Fruit fly (Drosophila melanogaster) whole organism, embryonic: Measurements from ENCODE around the gene hll.

Experiments
- B-H2 ChIP-seq: fragments of 200-800 bp; sonication (Bioruptor generic); optimal IDR thresholded peaks from 2 replicates; lab custom pipeline; 2018; ENCODE audit warnings: missing biosample characterization, mild to moderate bottlenecking, missing genetic modification characterization
- CG11093 ChIP-seq: fragments of 200-800 bp; sonication (Bioruptor generic); IDR thresholded peaks from 3 replicates; pipeline ENCODE4 v1.3.6; 2022; ENCODE audit warnings: missing biosample characterization, missing genetic modification characterization
- CG12769 ChIP-seq: fragments of 200-800 bp; sonication (Bioruptor generic); optimal IDR thresholded peaks from 2 replicates; lab custom pipeline; 2019; ENCODE audit warnings: missing biosample characterization, mild to moderate bottlenecking, missing genetic modification characterization, moderate library complexity
- CG13123 ChIP-seq: fragments of 200-800 bp; sonication (Bioruptor generic); optimal IDR thresholded peaks from 2 replicates; lab custom pipeline; 2016; ENCODE audit warnings: missing biosample characterization, missing genetic modification characterization
- CG14014 ChIP-seq: fragments of 200-800 bp; sonication (Bioruptor generic); IDR thresholded peaks from 2 replicates; pipeline ENCODE4 v1.3.6; 2022; ENCODE audit warnings: missing biosample characterization, missing genetic modification characterization
- CG15269 ChIP-seq: fragments of 200-800 bp; sonication (Bioruptor generic); optimal IDR thresholded peaks from 2 replicates; lab custom pipeline; 2018; ENCODE audit warnings: missing biosample characterization, mild to moderate bottlenecking, missing genetic modification characterization, moderate library complexity
- CG16813 ChIP-seq: fragments of 200-800 bp; sonication (Bioruptor generic); IDR thresholded peaks from 3 replicates; pipeline ENCODE4 v1.3.6; 2022; ENCODE audit warnings: missing biosample characterization, missing genetic modification characterization; ENCODE audit not compliant: partially characterized antibody
- CG18011 ChIP-seq: fragments of 200-800 bp; sonication (Bioruptor generic); optimal IDR thresholded peaks from 2 replicates; lab custom pipeline; 2017; ENCODE audit warnings: missing biosample characterization, missing genetic modification characterization, mild to moderate bottlenecking, moderate library complexity, missing genotype
- CG18476 ChIP-seq: fragments of 200-800 bp; sonication (Bioruptor generic); optimal IDR thresholded peaks from 2 replicates; lab custom pipeline; 2016; ENCODE audit warnings: missing biosample characterization, mild to moderate bottlenecking, missing genetic modification characterization
- CG2116 ChIP-seq: fragments of 200-800 bp; sonication (Bioruptor generic); optimal IDR thresholded peaks from 3 replicates; lab custom pipeline; 2018; ENCODE audit warnings: missing biosample characterization, mild to moderate bottlenecking, missing genetic modification characterization
- CG2120 ChIP-seq: fragments of 200-800 bp; sonication (Bioruptor generic); optimal IDR thresholded peaks from 3 replicates; lab custom pipeline; 2016; ENCODE audit warnings: missing biosample characterization, missing genetic modification characterization
- CG2875 ChIP-seq: fragments of 200-800 bp; sonication (Bioruptor generic); optimal IDR thresholded peaks from 2 replicates; lab custom pipeline; 2017; ENCODE audit warnings: missing biosample characterization, mild to moderate bottlenecking, missing genetic modification characterization, missing genetic modification reagents
- CG33213 ChIP-seq: fragments of 200-800 bp; sonication (Bioruptor generic); optimal IDR thresholded peaks from 3 replicates; lab custom pipeline; 2016; ENCODE audit warnings: missing biosample characterization, missing genetic modification characterization
- CG34376 ChIP-seq: fragments of 200-800 bp; sonication (Bioruptor generic); optimal IDR thresholded peaks from 2 replicates; lab custom pipeline; 2018; ENCODE audit warnings: missing biosample characterization, mild to moderate bottlenecking, missing genetic modification characterization
- CG4282 ChIP-seq: fragments of 200-800 bp; sonication (Bioruptor generic); optimal IDR thresholded peaks from 2 replicates; lab custom pipeline; 2016; ENCODE audit warnings: missing biosample characterization, missing genetic modification characterization
- CG7357 ChIP-seq: fragments of 200-800 bp; sonication (Bioruptor generic); IDR thresholded peaks from 3 replicates; pipeline ENCODE4 v1.3.6; 2022; ENCODE audit warnings: missing biosample characterization, missing genetic modification characterization
- CG7839 ChIP-seq: fragments of 200-800 bp; sonication (Bioruptor generic); optimal IDR thresholded peaks from 3 replicates; lab custom pipeline; 2018; ENCODE audit warnings: missing biosample characterization, mild to moderate bottlenecking, missing genetic modification characterization, moderate library complexity
- CG8944 ChIP-seq: fragments of 200-800 bp; sonication (Bioruptor generic); optimal IDR thresholded peaks from 3 replicates; lab custom pipeline; 2016; ENCODE audit warnings: missing biosample characterization, missing genetic modification characterization
- CG9609 ChIP-seq: fragments of 200-800 bp; sonication (Bioruptor generic); optimal IDR thresholded peaks from 3 replicates; lab custom pipeline; 2016; ENCODE audit warnings: missing biosample characterization, missing genetic modification characterization
- Camta ChIP-seq: fragments of 200-800 bp; sonication (Bioruptor generic); optimal IDR thresholded peaks from 2 replicates; lab custom pipeline; 2016; ENCODE audit warnings: missing biosample characterization, missing genetic modification characterization
- D ChIP-seq, 2 experiments: fragments of 200-800 bp in 1 of 2; fragments of >200 bp in 1 of 2; sonication (Bioruptor generic) in 1 of 2; optimal IDR thresholded peaks; 2 replicates in 1 of 2; 3 replicates in 1 of 2; lab custom pipeline; 2017; ENCODE audit warnings: mild to moderate bottlenecking in 1 of 2, missing biosample characterization in 1 of 2, missing genetic modification characterization in 1 of 2, missing genetic modification reagents in 1 of 2
- Dfd ChIP-seq, 2 experiments: fragments of >200 bp; optimal IDR thresholded peaks; 2 replicates each; lab custom pipeline; 2017; ENCODE audit warnings: missing biosample characterization in 2 of 2, missing genetic modification characterization in 2 of 2
- Dip2 ChIP-seq: fragments of 200-800 bp; sonication (Bioruptor generic); IDR thresholded peaks from 2 replicates; pipeline ENCODE4 v1.3.6; 2022; ENCODE audit warnings: missing biosample characterization, missing genetic modification characterization
- Doc2 ChIP-seq: fragments of 200-800 bp; sonication (Bioruptor generic); IDR thresholded peaks from 2 replicates; pipeline ENCODE4 v1.3.6; 2022; ENCODE audit warnings: missing biosample characterization, missing genetic modification characterization
- Dp ChIP-seq: fragments of 200-800 bp; sonication (Bioruptor generic); optimal IDR thresholded peaks from 2 replicates; lab custom pipeline; 2018; ENCODE audit warnings: missing biosample characterization, mild to moderate bottlenecking, missing genetic modification characterization, moderate library complexity
- Ets65A ChIP-seq: fragments of 200-800 bp; sonication (Bioruptor generic); peaks from one replicate; lab custom pipeline; 2016; ENCODE audit warnings: missing biosample characterization, missing genetic modification characterization
- HLH4C ChIP-seq: fragments of 200-800 bp; sonication (Bioruptor generic); IDR thresholded peaks from 3 replicates; pipeline ENCODE4 v1.3.6; 2022; ENCODE audit warnings: missing biosample characterization, missing genetic modification characterization; ENCODE audit not compliant: partially characterized antibody
- NK7.1 ChIP-seq: fragments of 200-800 bp; sonication (Bioruptor generic); optimal IDR thresholded peaks from 3 replicates; lab custom pipeline; 2016; ENCODE audit warnings: missing biosample characterization, missing genetic modification characterization
- Pdp1 ChIP-seq, 2 experiments: fragments of 200-800 bp; sonication (Bioruptor generic); optimal IDR thresholded peaks; 3 replicates each; lab custom pipeline; 2016; ENCODE audit warnings: missing biosample characterization in 2 of 2, missing genetic modification characterization in 2 of 2, mild to moderate bottlenecking in 1 of 2, moderate library complexity in 1 of 2
- Sox102F ChIP-seq: fragments of 200-800 bp; sonication (Bioruptor generic); optimal IDR thresholded peaks from 2 replicates; lab custom pipeline; 2018; ENCODE audit warnings: missing biosample characterization, mild to moderate bottlenecking, missing genetic modification characterization, moderate library complexity
- Stat92E ChIP-seq, 3 experiments: fragments of >200 bp in 2 of 3; fragments of 200-800 bp in 1 of 3; sonication (Bioruptor generic) in 1 of 3; optimal IDR thresholded peaks; 2 replicates each; lab custom pipeline; 2017 to 2019; ENCODE audit warnings: missing biosample characterization in 3 of 3, missing genetic modification characterization in 3 of 3, mild to moderate bottlenecking in 1 of 3, moderate library complexity in 1 of 3
- Usf ChIP-seq: fragments of 200-800 bp; sonication (Bioruptor generic); optimal IDR thresholded peaks from 2 replicates; lab custom pipeline; 2017; ENCODE audit warnings: missing genotype, missing biosample characterization, missing genetic modification characterization
- Xbp1 ChIP-seq: fragments of 200-800 bp; sonication (Bioruptor generic); optimal IDR thresholded peaks from 3 replicates; lab custom pipeline; 2016; ENCODE audit warnings: missing biosample characterization, mild to moderate bottlenecking, missing genetic modification characterization
- YL-1 ChIP-seq: fragments of 200-800 bp; sonication (Bioruptor generic); optimal IDR thresholded peaks from 3 replicates; lab custom pipeline; 2017; ENCODE audit warnings: missing biosample characterization, mild to moderate bottlenecking, missing genetic modification characterization
- aop ChIP-seq: fragments of 200-800 bp; sonication (Bioruptor generic); IDR thresholded peaks from 2 replicates; pipeline ENCODE4 v1.3.6; 2022; ENCODE audit warnings: missing biosample characterization, missing genetic modification characterization
- bcd ChIP-seq: fragments of 200-800 bp; sonication (Bioruptor generic); optimal IDR thresholded peaks from 2 replicates; lab custom pipeline; 2017; ENCODE audit warnings: missing biosample characterization, mild to moderate bottlenecking, missing genetic modification characterization
- ci ChIP-seq: fragments of 200-800 bp; sonication (Bioruptor generic); IDR thresholded peaks from 3 replicates; pipeline ENCODE4 v1.3.6; 2022; ENCODE audit warnings: missing biosample characterization, missing genetic modification characterization
- crp ChIP-seq, 2 experiments: fragments of 200-800 bp; sonication (Bioruptor generic); optimal IDR thresholded peaks; 2 replicates in 1 of 2; 3 replicates in 1 of 2; lab custom pipeline; 2017; ENCODE audit warnings: missing biosample characterization in 2 of 2, missing genetic modification characterization in 2 of 2, mild to moderate bottlenecking in 1 of 2, moderate library complexity in 1 of 2
- danr ChIP-seq: fragments of 200-800 bp; sonication (Bioruptor generic); IDR thresholded peaks from 2 replicates; pipeline ENCODE4 v1.3.6; 2022; ENCODE audit warnings: missing biosample characterization, missing genetic modification characterization
- disco-r ChIP-seq: fragments of 200-800 bp; sonication (Bioruptor generic); optimal IDR thresholded peaks from 2 replicates; lab custom pipeline; 2016; ENCODE audit warnings: missing biosample characterization, missing genetic modification characterization
- dm ChIP-seq: fragments of 200-800 bp; sonication (Bioruptor generic); optimal IDR thresholded peaks from 3 replicates; lab custom pipeline; 2016; ENCODE audit warnings: missing biosample characterization, missing genetic modification characterization
- kay ChIP-seq: fragments of 200-800 bp; sonication (Bioruptor generic); optimal IDR thresholded peaks from 2 replicates; lab custom pipeline; 2016; ENCODE audit warnings: missing biosample characterization, missing genetic modification characterization
- luna ChIP-seq: fragments of 200-800 bp; sonication (Bioruptor generic); optimal IDR thresholded peaks from 2 replicates; lab custom pipeline; 2016; ENCODE audit warnings: missing biosample characterization, missing genetic modification characterization
- odd ChIP-seq: fragments of 200-800 bp; sonication (Bioruptor generic); optimal IDR thresholded peaks from 2 replicates; lab custom pipeline; 2017; ENCODE audit warnings: missing biosample characterization, mild to moderate bottlenecking, missing genetic modification characterization
- pfk ChIP-seq: fragments of 200-800 bp; sonication (Bioruptor generic); optimal IDR thresholded peaks from 2 replicates; lab custom pipeline; 2018; ENCODE audit warnings: missing biosample characterization, mild to moderate bottlenecking, missing genetic modification characterization, moderate library complexity
- salm ChIP-seq: fragments of 200-800 bp; sonication (Bioruptor generic); optimal IDR thresholded peaks from 2 replicates; lab custom pipeline; 2018; ENCODE audit warnings: missing biosample characterization, mild to moderate bottlenecking, missing genetic modification characterization
- sim ChIP-seq: fragments of 200-800 bp; sonication (Bioruptor generic); IDR thresholded peaks from 2 replicates; pipeline ENCODE4 v1.3.6; 2022; ENCODE audit warnings: missing biosample characterization, missing genetic modification characterization
- sqz ChIP-seq: fragments of 200-800 bp; sonication (Bioruptor generic); optimal IDR thresholded peaks from 3 replicates; lab custom pipeline; 2018; ENCODE audit warnings: missing biosample characterization, mild to moderate bottlenecking, missing genetic modification characterization
- tap ChIP-seq: fragments of 200-800 bp; optimal IDR thresholded peaks from 3 replicates; lab custom pipeline; 2019; ENCODE audit warnings: missing biosample characterization, mild to moderate bottlenecking, missing genetic modification characterization, moderate library complexity

hll gene

DNA sequence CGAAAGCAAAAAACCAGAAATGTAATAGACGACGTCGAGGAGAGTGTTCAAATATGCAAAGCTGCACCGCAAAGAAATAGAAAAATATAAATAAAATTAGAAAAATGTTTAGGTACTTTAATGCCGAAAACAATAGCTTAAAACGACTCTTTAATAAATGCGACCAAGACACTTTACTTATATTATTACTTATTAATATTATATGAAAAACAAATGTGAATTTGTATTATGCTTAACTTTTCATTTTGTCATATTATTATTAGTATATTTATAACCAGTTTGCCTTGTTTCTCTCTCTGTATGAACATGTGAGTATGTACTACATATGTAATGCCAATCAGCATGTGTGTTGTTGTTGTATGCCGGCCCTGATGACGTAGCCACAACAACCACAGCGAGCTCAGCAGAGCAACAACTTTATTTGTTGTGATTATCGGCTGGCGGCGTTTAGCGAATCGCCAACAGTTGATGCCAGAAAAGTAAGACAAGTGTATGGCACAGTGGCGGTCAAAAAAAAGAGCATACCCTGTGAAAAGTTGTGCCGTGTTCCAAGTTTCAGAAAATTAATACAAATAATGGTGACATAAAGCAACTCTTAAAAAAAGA lies 4.6 kb upstream of the hll start (continued):
- TF ChIP-seq Pdp1 (GFP tag; optimal IDR thresholded peaks at IDR 0.05; lab: Kevin White, UChicago) (peak; percentile 58 to 71), Camta (GFP tag; lab: Kevin White, UChicago) (peak; percentile 63), salm (tag; lab: Kevin White, UChicago) (peak; percentile 95), danr (GFP tag; lab: Robert Waterston, UW) (peak; percentile 82), ci (GFP tag; lab: Robert Waterston, UW) (peak; percentile 77), CG2120 (GFP tag; lab: Kevin White, UChicago) (peak; percentile 65), Ets65A (no peak), CG18476 (GFP tag; lab: Kevin White, UChicago) (peak; percentile 57), CG8944 (GFP tag; lab: Kevin White, UChicago) (peak; percentile 52), CG7357 (GFP tag; lab: Robert Waterston, UW) (peak; percentile 83), tap (tag; lab: Kevin White, UChicago) (peak; percentile 96), disco-r (GFP tag; lab: Kevin White, UChicago) (peak; percentile 15), luna (GFP tag; lab: Kevin White, UChicago) (no peak), CG7839 (tag; lab: Kevin White, UChicago) (peak; percentile 98), Xbp1 (GFP tag; lab: Kevin White, UChicago) (peak; percentile 78), crp (GFP tag; optimal IDR thresholded peaks at IDR 0.05; lab: Kevin White, UChicago) (peak in 1 of 2 experiments; percentile 54), Stat92E (GFP tag; optimal IDR thresholded peaks at IDR 0.05; lab: Kevin White, UChicago) (peak in 1 of 3 experiments; percentile 50), odd (GFP tag; lab: Kevin White, UChicago) (peak; percentile 90), Dfd (GFP tag; optimal IDR thresholded peaks at IDR 0.05; lab: Kevin White, UChicago) (no peak), sim (GFP tag; lab: Robert Waterston, UW) (peak; percentile 83), CG2875 (GFP tag; lab: Kevin White, UChicago) (peak; percentile 92), Dp (GFP tag; lab: Kevin White, UChicago) (no peak), dm (GFP tag; lab: Kevin White, UChicago) (peak; percentile 41), HLH4C (GFP tag; lab: Robert Waterston, UW) (no peak), CG14014 (peak; percentile 88), bcd (GFP tag; lab: Kevin White, UChicago) (peak; percentile 93), NK7.1 (GFP tag; lab: Kevin White, UChicago) (no peak), CG4282 (GFP tag; lab: Kevin White, UChicago) (no peak), CG11093 (peak; percentile 89), CG18011 (GFP tag; lab: Kevin White, UChicago) (peak; percentile 43), Dip2 (GFP tag; lab: Robert Waterston, UW) (peak; percentile 61), CG2116 (peak; percentile 70), Sox102F (GFP tag; lab: Kevin White, UChicago) (peak; percentile 97), Usf (GFP tag; lab: Kevin White, UChicago) (peak; percentile 72), CG12769 (tag; lab: Kevin White, UChicago) (peak; percentile 69), sqz (GFP tag; lab: Kevin White, UChicago) (peak; percentile 97), CG15269 (tag; lab: Kevin White, UChicago) (peak; percentile 96), YL-1 (GFP tag; lab: Kevin White, UChicago) (peak; percentile 84), Doc2 (GFP tag; lab: Robert Waterston, UW) (peak; percentile 46), D (optimal IDR thresholded peaks at IDR 0.05; lab: Kevin White, UChicago) (no peak), D (GFP tag; optimal IDR thresholded peaks at IDR 0.05; lab: Kevin White, UChicago) (peak; percentile 85), CG13123 (GFP tag; lab: Kevin White, UChicago) (peak; percentile 67), CG33213 (peak; percentile 26), pfk (GFP tag; lab: Kevin White, UChicago) (no peak), kay (GFP tag; lab: Kevin White, UChicago) (peak; percentile 82), CG9609 (GFP tag; lab: Kevin White, UChicago) (peak; percentile 48), B-H2 (GFP tag; lab: Kevin White, UChicago) (peak; percentile 78), aop (GFP tag; lab: Robert Waterston, UW) (no peak), CG34376 (GFP tag; lab: Kevin White, UChicago) (peak; percentile 3), CG16813 (no peak)
